Worm (Caenorhabditis elegans): ENCODE results near the gene kqt-3.
A peak's percentile ranks its signal among the peaks of the same experiment; 100 is the strongest.

Gene kqt-3

DNA sequence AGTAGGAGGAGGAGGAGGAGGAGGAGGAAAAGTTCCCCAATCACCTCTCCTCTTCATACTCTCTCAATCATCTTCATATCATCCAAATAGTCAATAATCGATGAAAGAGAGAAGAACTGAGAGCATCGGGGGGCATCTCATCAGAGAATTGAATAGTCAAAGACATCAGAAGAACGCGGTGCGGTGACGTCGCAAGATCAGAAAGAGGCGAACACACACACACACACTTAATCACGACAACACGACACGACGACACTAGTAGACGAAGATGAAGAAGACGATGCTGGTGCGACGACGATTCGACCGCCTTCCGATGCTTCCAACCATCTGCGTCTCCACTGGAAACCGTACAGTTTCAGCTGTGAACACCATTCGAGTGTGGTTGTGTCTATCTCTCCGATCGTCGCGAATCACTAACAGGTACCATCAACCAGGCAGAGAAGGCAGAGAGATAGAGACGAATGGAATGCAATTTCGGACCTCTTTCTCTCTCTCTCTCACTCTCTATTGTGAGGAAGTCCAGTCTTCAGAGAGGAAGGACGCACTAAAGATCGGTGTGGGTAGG lies 17.4 kb upstream of the kqt-3 start (continued):
- TF ChIP-seq daf-8 (GFP tag; IDR thresholded peaks at IDR 0.05) (no peak), spr-3 (GFP tag; optimal IDR thresholded peaks at IDR 0.05) (no peak), daf-12 (tag; optimal IDR thresholded peaks at IDR 0.05) (no peak), dmd-8 (GFP tag; IDR thresholded peaks at IDR 0.05) (no peak), ZK337.2 (GFP tag; IDR thresholded peaks at IDR 0.05) (no peak), mxl-2 (GFP tag; conservative IDR thresholded peaks at IDR 0.05) (0 out of 2 replicates have a peak, but pooled peaks have one; percentile 18), mxl-3 (GFP tag; optimal IDR thresholded peaks at IDR 0.05) (peak; percentile 37), lin-38 (GFP tag; IDR thresholded peaks at IDR 0.05) (no peak), ztf-11 (tag; optimal IDR thresholded peaks at IDR 0.05) (no peak), ceh-20 (GFP tag; IDR thresholded peaks at IDR 0.05) (no peak), vab-7 (GFP tag; IDR thresholded peaks at IDR 0.05) (no peak), D1046.2 (GFP tag; IDR thresholded peaks at IDR 0.05) (no peak), set-16 (GFP tag; IDR thresholded peaks at IDR 0.05) (peak; percentile 22; the same call in 1 of the 2 replicates), nhr-237 (tag; optimal IDR thresholded peaks at IDR 0.05) (no peak), egl-27 (tag; optimal IDR thresholded peaks at IDR 0.05) (no peak), mep-1 (tag; optimal IDR thresholded peaks at IDR 0.05) (no peak), gei-8 (GFP tag; optimal IDR thresholded peaks at IDR 0.05) (no peak), rbr-2 (tag; optimal IDR thresholded peaks at IDR 0.05) (no peak), ceh-82 (tag; optimal IDR thresholded peaks at IDR 0.05) (no peak), Y5F2A.4 (GFP tag; optimal IDR thresholded peaks at IDR 0.05) (no peak), mdt-29 (GFP tag; IDR thresholded peaks at IDR 0.05) (peak; percentile 60; the same call in 1 of the 2 replicates), duxl-1 (tag; optimal IDR thresholded peaks at IDR 0.05; ENCODE audit: poor library complexity) (no peak), hif-1 (tag; optimal IDR thresholded peaks at IDR 0.05) (no peak), zip-11 (GFP tag; IDR thresholded peaks at IDR 0.05) (no peak), nhr-48 (tag; optimal IDR thresholded peaks at IDR 0.05) (peak; percentile 66), ceh-32 (tag; optimal IDR thresholded peaks at IDR 0.05; ENCODE audit: poor library complexity) (no peak), pqm-1 (tag; optimal IDR thresholded peaks at IDR 0.05) (no peak), snpc-1.2 (GFP tag; IDR thresholded peaks at IDR 0.05) (0 out of 2 replicates have a peak, but pooled peaks have one; percentile 24), dpl-1 (GFP tag; optimal IDR thresholded peaks at IDR 0.05) (no peak), madf-9 (GFP tag; conservative IDR thresholded peaks at IDR 0.05) (no peak)

DNA sequence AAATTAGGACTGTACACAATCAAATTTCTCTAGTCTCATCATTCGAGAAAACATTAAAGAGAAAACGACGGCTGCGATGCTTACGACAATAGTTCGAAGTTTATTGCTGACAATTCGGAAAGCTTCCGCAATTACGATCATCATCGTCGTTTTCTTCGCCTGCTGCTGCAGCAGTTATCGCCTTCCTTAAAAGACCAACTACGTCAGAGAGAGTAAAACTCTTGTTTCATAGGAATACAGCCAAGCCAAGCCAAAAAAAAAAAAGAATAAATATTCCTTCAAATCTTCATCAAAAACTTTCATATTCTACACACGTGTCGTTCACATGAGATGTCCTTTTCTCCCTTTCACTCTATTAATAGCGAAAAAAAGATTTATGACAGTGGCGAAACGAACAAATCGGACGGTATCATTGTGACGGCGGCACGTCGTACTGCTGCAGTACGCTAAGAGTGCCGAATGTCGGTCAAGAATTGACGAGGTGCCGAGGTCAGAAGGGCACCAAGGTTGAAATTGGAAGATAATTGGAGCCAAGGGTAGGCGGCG lies 16.2 kb upstream of the kqt-3 start:
- no peak for TF ChIP-seq arid-1 (GFP tag; conservative IDR thresholded peaks at IDR 0.05)
- TF ChIP-seq nhr-48 (tag; optimal IDR thresholded peaks at IDR 0.05): peak; percentile 85
- 0 out of 2 replicates have a peak, but pooled peaks have one; percentile 29 for TF ChIP-seq ceh-20 (GFP tag; IDR thresholded peaks at IDR 0.05)
- TF ChIP-seq php-3 (GFP tag; IDR thresholded peaks at IDR 0.05): no peak
- TF ChIP-seq unc-130 (GFP tag; optimal IDR thresholded peaks at IDR 0.05): no peak
- TF ChIP-seq mxl-3 (GFP tag; optimal IDR thresholded peaks at IDR 0.05): peak; percentile 25
- peak; percentile 51 for TF ChIP-seq nhr-28 (tag; optimal IDR thresholded peaks at IDR 0.05)
- TF ChIP-seq lsy-2 (tag; optimal IDR thresholded peaks at IDR 0.05): peak in 1 of 2 experiments; percentile 28
- peak in 1 of 2 experiments; percentile 53 for TF ChIP-seq mdl-1 (tag; optimal IDR thresholded peaks at IDR 0.05)
- peak in 1 of 2 experiments; percentile 68 for TF ChIP-seq unc-62 (GFP tag; optimal IDR thresholded peaks at IDR 0.05 in 1 of 2)
- no peak for TF ChIP-seq unc-62 (tag; optimal IDR thresholded peaks at IDR 0.05)
- peak; percentile 5 for TF ChIP-seq nhr-77 (tag; optimal IDR thresholded peaks at IDR 0.05)
- TF ChIP-seq aha-1 (tag): peak; percentile 91
- 0 out of 2 replicates have a peak, but pooled peaks have one; percentile 6 for TF ChIP-seq dmd-6 (GFP tag; IDR thresholded peaks at IDR 0.05)
- no peak for TF ChIP-seq ceh-82 (tag; optimal IDR thresholded peaks at IDR 0.05)
- TF ChIP-seq hlh-30 (tag; optimal IDR thresholded peaks at IDR 0.05; ENCODE audit: insufficient read depth): peak; percentile 57
- TF ChIP-seq mxl-2 (GFP tag; conservative IDR thresholded peaks at IDR 0.05): 0 out of 2 replicates have a peak, but pooled peaks have one; percentile 9
- TF ChIP-seq ZK337.2 (GFP tag; IDR thresholded peaks at IDR 0.05): no peak
- no peak for TF ChIP-seq ceh-44 (GFP tag; IDR thresholded peaks at IDR 0.05)
- TF ChIP-seq hlh-11 (tag; optimal IDR thresholded peaks at IDR 0.05): peak; percentile 41
- TF ChIP-seq cey-2 (tag; optimal IDR thresholded peaks at IDR 0.05; ENCODE audit: borderline replicate concordance, insufficient read depth): peak; percentile 16
- TF ChIP-seq jun-1 (tag; optimal IDR thresholded peaks at IDR 0.05): no peak
- TF ChIP-seq ceh-62 (tag; optimal IDR thresholded peaks at IDR 0.05): no peak
- peak; percentile 3 for TF ChIP-seq nhr-102 (tag; optimal IDR thresholded peaks at IDR 0.05)
